Worm (Caenorhabditis elegans) whole organism, L2 larva: ENCODE measurements around the gene T19H12.15.

Experiments
- R02D3.7 ChIP-seq: fragments of 150-350 bp; optimal IDR thresholded peaks from 2 replicates; lab custom pipeline; 2014; ENCODE audit warnings: missing biosample characterization, missing genetic modification characterization
- dmd-4 ChIP-seq: sonication (generic microtip); optimal IDR thresholded peaks from 2 replicates; lab custom pipeline; 2017; ENCODE audit warnings: missing biosample characterization, missing genetic modification characterization
- egl-27 ChIP-seq: sonication (generic microtip); optimal IDR thresholded peaks from 3 replicates; lab custom pipeline; 2017; ENCODE audit warnings: missing biosample characterization, missing genetic modification reagents, missing genetic modification characterization
- lin-39 ChIP-seq: fragments of 150-350 bp; optimal IDR thresholded peaks from 2 replicates; lab custom pipeline; 2014; ENCODE audit warnings: missing biosample characterization, missing genetic modification reagents, missing genetic modification characterization
- nhr-6 ChIP-seq: fragments of 150-350 bp; optimal IDR thresholded peaks from 2 replicates; lab custom pipeline; 2014; ENCODE audit warnings: missing biosample characterization, missing genetic modification characterization
- snpc-4 ChIP-seq: fragments of 150-350 bp; optimal IDR thresholded peaks from 2 replicates; lab custom pipeline; 2014; ENCODE audit warnings: missing biosample characterization, missing genetic modification characterization

- no peak for TF ChIP-seq snpc-4 (tag; lab: Kevin White, UChicago)
- no peak for TF ChIP-seq egl-27 (tag; lab: Kevin White, UChicago)
- no peak for TF ChIP-seq R02D3.7 (tag; lab: Kevin White, UChicago)
- TF ChIP-seq lin-39 (tag; lab: Kevin White, UChicago) = no peak
- no peak for TF ChIP-seq nhr-6 (tag; lab: Kevin White, UChicago)
- no peak for TF ChIP-seq dmd-4 (tag; lab: Kevin White, UChicago)
Observed at ce11 chrV:4864330-4864729, 14.8 kb downstream of the T19H12.15 start.
